Fruit fly (Drosophila melanogaster) whole organism, embryonic: ENCODE results near the gene fusl.

Source experiments
- Blimp-1 ChIP-seq: fragments of 200-800 bp; sonication (Bioruptor generic); optimal IDR thresholded peaks from 3 replicates; lab custom pipeline; 2018; ENCODE audit warnings: missing biosample characterization, missing genetic modification characterization, mild to moderate bottlenecking, moderate library complexity, missing genetic modification reagents
- CG10366 ChIP-seq: fragments of 200-800 bp; sonication (Bioruptor generic); IDR thresholded peaks from 2 replicates; pipeline ENCODE4 v1.3.6; 2022; ENCODE audit warnings: missing biosample characterization, missing genetic modification characterization
- CG10543 ChIP-seq: fragments of 200-800 bp; sonication (Bioruptor generic); optimal IDR thresholded peaks from 3 replicates; lab custom pipeline; 2017; ENCODE audit warnings: missing biosample characterization, mild to moderate bottlenecking, missing genetic modification characterization, moderate library complexity
- CG10959 ChIP-seq: fragments of 200-800 bp; sonication (Bioruptor generic); IDR thresholded peaks from 2 replicates; pipeline ENCODE4 v1.3.6; 2022; ENCODE audit warnings: missing biosample characterization, missing genetic modification characterization
- CG11723 ChIP-seq: fragments of 200-800 bp; sonication (Bioruptor generic); optimal IDR thresholded peaks from 2 replicates; lab custom pipeline; 2017; ENCODE audit warnings: missing biosample characterization, mild to moderate bottlenecking, missing genetic modification characterization
- CG12104 ChIP-seq: fragments of 200-800 bp; sonication (Bioruptor generic); optimal IDR thresholded peaks from 3 replicates; lab custom pipeline; 2016; ENCODE audit warnings: missing biosample characterization, missing genetic modification characterization
- CG12659 ChIP-seq: fragments of 200-800 bp; sonication (Bioruptor generic); optimal IDR thresholded peaks from 3 replicates; lab custom pipeline; 2017; ENCODE audit warnings: mild to moderate bottlenecking, missing biosample characterization, missing genetic modification reagents, missing genetic modification characterization
- CG1832 ChIP-seq: fragments of 200-800 bp; sonication (Bioruptor generic); optimal IDR thresholded peaks from 2 replicates; lab custom pipeline; 2017; ENCODE audit warnings: missing biosample characterization, mild to moderate bottlenecking, missing genetic modification characterization, inconsistent platforms
- CG32532 ChIP-seq: fragments of 200-800 bp; sonication (Bioruptor generic); IDR thresholded peaks from 2 replicates; pipeline ENCODE4 v1.3.6; 2022; ENCODE audit warnings: missing biosample characterization, missing genetic modification characterization
- CG34376 ChIP-seq: fragments of 200-800 bp; sonication (Bioruptor generic); optimal IDR thresholded peaks from 2 replicates; lab custom pipeline; 2018; ENCODE audit warnings: missing biosample characterization, mild to moderate bottlenecking, missing genetic modification characterization
- CG5180 ChIP-seq: fragments of 200-800 bp; sonication (Bioruptor generic); optimal IDR thresholded peaks from 3 replicates; lab custom pipeline; 2017; ENCODE audit warnings: missing biosample characterization, missing genetic modification characterization, mild to moderate bottlenecking, moderate library complexity, missing genetic modification reagents
- CG6254 ChIP-seq: fragments of 200-800 bp; sonication (Bioruptor generic); optimal IDR thresholded peaks from 3 replicates; lab custom pipeline; 2017; ENCODE audit warnings: mild to moderate bottlenecking, missing biosample characterization, missing genetic modification reagents, missing genetic modification characterization
- CG8924 ChIP-seq: fragments of 200-800 bp; optimal IDR thresholded peaks from 3 replicates; lab custom pipeline; 2019; ENCODE audit warnings: missing biosample characterization, mild to moderate bottlenecking, missing genetic modification characterization, moderate library complexity
- CG9797 ChIP-seq: fragments of 200-800 bp; sonication (Bioruptor generic); optimal IDR thresholded peaks from 3 replicates; lab custom pipeline; 2018; ENCODE audit warnings: missing biosample characterization, mild to moderate bottlenecking, missing genetic modification characterization
- CG9876 ChIP-seq: fragments of 200-800 bp; sonication (Bioruptor generic); optimal IDR thresholded peaks from 2 replicates; lab custom pipeline; 2016; ENCODE audit warnings: missing biosample characterization, missing genetic modification characterization
- CrebB ChIP-seq: fragments of 200-800 bp; sonication (Bioruptor generic); optimal IDR thresholded peaks from 3 replicates; lab custom pipeline; 2018; ENCODE audit warnings: missing biosample characterization, mild to moderate bottlenecking, missing genetic modification characterization
- Deaf1 ChIP-seq: fragments of 200-800 bp; optimal IDR thresholded peaks from 3 replicates; lab custom pipeline; 2019; ENCODE audit warnings: missing biosample characterization, mild to moderate bottlenecking, missing genetic modification characterization, moderate library complexity
- Hey ChIP-seq: fragments of 200-800 bp; sonication (Bioruptor generic); optimal IDR thresholded peaks from 3 replicates; lab custom pipeline; 2018; ENCODE audit warnings: missing biosample characterization, mild to moderate bottlenecking, missing genetic modification characterization
- Jarid2 ChIP-seq: fragments of 200-800 bp; sonication (Bioruptor generic); optimal IDR thresholded peaks from 3 replicates; lab custom pipeline; 2017; ENCODE audit warnings: mild to moderate bottlenecking, missing biosample characterization, missing genetic modification reagents, missing genetic modification characterization
- Lhr ChIP-seq: fragments of 200-800 bp; sonication (Bioruptor generic); optimal IDR thresholded peaks from 3 replicates; lab custom pipeline; 2017; ENCODE audit warnings: mild to moderate bottlenecking, missing biosample characterization, missing genetic modification reagents, missing genetic modification characterization
- Max ChIP-seq: fragments of 200-800 bp; sonication (Bioruptor generic); optimal IDR thresholded peaks from 2 replicates; lab custom pipeline; 2016; ENCODE audit warnings: missing biosample characterization, mild to moderate bottlenecking, missing genetic modification characterization
- Nf-YB ChIP-seq: fragments of 200-800 bp; sonication (Bioruptor generic); optimal IDR thresholded peaks from 3 replicates; lab custom pipeline; 2019; ENCODE audit warnings: missing biosample characterization, mild to moderate bottlenecking, missing genetic modification characterization, moderate library complexity
- NfI ChIP-seq: fragments of 200-800 bp; sonication (Bioruptor generic); optimal IDR thresholded peaks from 3 replicates; lab custom pipeline; 2018; ENCODE audit warnings: missing biosample characterization, mild to moderate bottlenecking, missing genetic modification characterization, moderate library complexity
- Oli ChIP-seq: fragments of 200-800 bp; sonication (Bioruptor generic); optimal IDR thresholded peaks from 2 replicates; lab custom pipeline; 2018; ENCODE audit warnings: missing biosample characterization, mild to moderate bottlenecking, missing genetic modification characterization, moderate library complexity
- Side ChIP-seq: fragments of 200-800 bp; sonication (Bioruptor generic); optimal IDR thresholded peaks from 2 replicates; lab custom pipeline; 2016; ENCODE audit warnings: missing biosample characterization, missing genetic modification characterization
- Taf1 ChIP-seq: fragments of 200-800 bp; sonication (Bioruptor generic); IDR thresholded peaks from 2 replicates; pipeline ENCODE4 v1.3.6; 2022; ENCODE audit warnings: missing biosample characterization, missing genetic modification characterization
- ab ChIP-seq: fragments of 200-800 bp; sonication (Bioruptor generic); optimal IDR thresholded peaks from 2 replicates; lab custom pipeline; 2016; ENCODE audit warnings: missing biosample characterization, missing genetic modification characterization
- abd-A ChIP-seq: fragments of 200-800 bp; sonication (Bioruptor generic); optimal IDR thresholded peaks from 3 replicates; lab custom pipeline; 2019; ENCODE audit warnings: missing biosample characterization, mild to moderate bottlenecking, missing genetic modification characterization, moderate library complexity
- al ChIP-seq: fragments of 200-800 bp; sonication (Bioruptor generic); IDR thresholded peaks from 2 replicates; pipeline ENCODE4 v1.3.6; 2022; ENCODE audit warnings: missing biosample characterization, missing genetic modification characterization
- ap ChIP-seq: fragments of 200-800 bp; sonication (Bioruptor generic); IDR thresholded peaks from 2 replicates; pipeline ENCODE4 v1.3.6; 2022; ENCODE audit warnings: missing biosample characterization, missing genetic modification characterization
- dpn ChIP-seq, 2 experiments: fragments of 200-800 bp; sonication (Bioruptor generic); optimal IDR thresholded peaks; 3 replicates each; lab custom pipeline; 2016; ENCODE audit warnings: missing biosample characterization in 2 of 2, missing genetic modification characterization in 2 of 2
- gcm2 ChIP-seq: fragments of 200-800 bp; sonication (Bioruptor generic); optimal IDR thresholded peaks from 2 replicates; lab custom pipeline; 2016; ENCODE audit warnings: missing biosample characterization, missing genetic modification characterization
- gem ChIP-seq: fragments of 200-800 bp; sonication (Bioruptor generic); optimal IDR thresholded peaks from 2 replicates; lab custom pipeline; 2019; ENCODE audit warnings: missing biosample characterization, mild to moderate bottlenecking, missing genetic modification characterization, moderate library complexity
- gsb ChIP-seq: fragments of 200-800 bp; sonication (Bioruptor generic); IDR thresholded peaks from 2 replicates; pipeline ENCODE4 v1.3.6; 2022; ENCODE audit warnings: missing biosample characterization, missing genetic modification characterization
- gt ChIP-seq: fragments of 200-800 bp; sonication (Bioruptor generic); IDR thresholded peaks from 2 replicates; pipeline ENCODE4 v1.3.6; 2022; ENCODE audit warnings: missing biosample characterization, missing genetic modification characterization
- kay ChIP-seq: fragments of 200-800 bp; sonication (Bioruptor generic); optimal IDR thresholded peaks from 2 replicates; lab custom pipeline; 2016; ENCODE audit warnings: missing biosample characterization, missing genetic modification characterization
- ken ChIP-seq: fragments of 200-800 bp; sonication (Bioruptor generic); IDR thresholded peaks from 3 replicates; pipeline ENCODE4 v1.3.6; 2022; ENCODE audit warnings: missing biosample characterization, missing genetic modification characterization
- lab ChIP-seq: fragments of 200-800 bp; sonication (Bioruptor generic); optimal IDR thresholded peaks from 3 replicates; lab custom pipeline; 2017; ENCODE audit warnings: missing biosample characterization, missing genetic modification characterization, mild to moderate bottlenecking, moderate library complexity, missing genetic modification reagents
- mirr ChIP-seq: fragments of 200-800 bp; sonication (Bioruptor generic); optimal IDR thresholded peaks from 3 replicates; lab custom pipeline; 2018; ENCODE audit warnings: missing biosample characterization, mild to moderate bottlenecking, missing genetic modification characterization
- pan ChIP-seq, 4 experiments: fragments of >200 bp in 3 of 4; fragments of 200-800 bp in 1 of 4; sonication (Bioruptor generic) in 1 of 4; optimal IDR thresholded peaks in 3 of 4; IDR thresholded peaks in 1 of 4; 2 replicates each; pipeline versions ENCODE4 v1.3.6 to Lab custom; 2017 to 2022; ENCODE audit warnings: missing biosample characterization in 2 of 4, missing genetic modification characterization in 2 of 4, mixed read lengths in 1 of 4
- pita ChIP-seq: fragments of 200-800 bp; sonication (Bioruptor generic); optimal IDR thresholded peaks from 2 replicates; lab custom pipeline; 2017; ENCODE audit warnings: missing biosample characterization, mild to moderate bottlenecking, missing genetic modification characterization
- pzg ChIP-seq: fragments of 200-800 bp; sonication (Bioruptor generic); optimal IDR thresholded peaks from 3 replicates; lab custom pipeline; 2018; ENCODE audit warnings: missing biosample characterization, mild to moderate bottlenecking, missing genetic modification characterization, moderate library complexity
- sens-2 ChIP-seq: fragments of 200-800 bp; sonication (Bioruptor generic); IDR thresholded peaks from 2 replicates; pipeline ENCODE4 v1.3.6; 2022; ENCODE audit warnings: missing biosample characterization, missing genetic modification characterization
- sima ChIP-seq: fragments of 200-800 bp; sonication (Bioruptor generic); optimal IDR thresholded peaks from 2 replicates; lab custom pipeline; 2016; ENCODE audit warnings: missing biosample characterization, missing genetic modification characterization
- trem ChIP-seq: fragments of 200-800 bp; optimal IDR thresholded peaks from 3 replicates; lab custom pipeline; 2019; ENCODE audit warnings: missing biosample characterization, mild to moderate bottlenecking, missing genetic modification characterization, moderate library complexity
- tx ChIP-seq: fragments of 200-800 bp; sonication (Bioruptor generic); optimal IDR thresholded peaks from 2 replicates; lab custom pipeline; 2016; ENCODE audit warnings: missing biosample characterization, missing genetic modification characterization
- unc-4 ChIP-seq: fragments of 200-800 bp; sonication (Bioruptor generic); IDR thresholded peaks from 2 replicates; pipeline ENCODE4 v1.3.6; 2022; ENCODE audit warnings: missing biosample characterization, missing genetic modification characterization; ENCODE audit not compliant: partially characterized antibody
- zfh2 ChIP-seq: fragments of 200-800 bp; sonication (Bioruptor generic); optimal IDR thresholded peaks from 2 replicates; lab custom pipeline; 2016; ENCODE audit warnings: missing biosample characterization, missing genetic modification characterization

fusl gene

dm6 chr2L:5297289-5297960 lies 40.4 kb downstream of the fusl start (continued):
- TF ChIP-seq ap (GFP tag; lab: Robert Waterston, UW) = peak; percentile 44; the same call in 1 of the 2 replicates
- TF ChIP-seq CG9876 (GFP tag; lab: Kevin White, UChicago) = no peak
- no peak for TF ChIP-seq tx (GFP tag; lab: Kevin White, UChicago)
- TF ChIP-seq Max (GFP tag; lab: Kevin White, UChicago) = no peak
- TF ChIP-seq dpn (GFP tag; optimal IDR thresholded peaks at IDR 0.05; lab: Kevin White, UChicago) = peak in 1 of 2 experiments; percentile 18
- no peak for TF ChIP-seq CG10543
- TF ChIP-seq NfI = no peak
- TF ChIP-seq CG1832 (GFP tag; lab: Kevin White, UChicago) = no peak
- TF ChIP-seq zfh2 (GFP tag; lab: Kevin White, UChicago) = no peak
- no peak for TF ChIP-seq CG9797 (GFP tag; lab: Kevin White, UChicago)
- no peak for TF ChIP-seq sima (GFP tag; lab: Kevin White, UChicago)
- TF ChIP-seq lab (GFP tag; lab: Kevin White, UChicago) = peak; percentile 38
- peak; percentile 69 for TF ChIP-seq Oli (tag; lab: Kevin White, UChicago)
- no peak for TF ChIP-seq al
- peak; percentile 23; the same call in 1 of the 2 replicates for TF ChIP-seq CG10366 (GFP tag; lab: Robert Waterston, UW)
- TF ChIP-seq gcm2 (GFP tag; lab: Kevin White, UChicago) = no peak
- no peak for TF ChIP-seq CG5180
- TF ChIP-seq CG12659 (GFP tag; lab: Kevin White, UChicago) = no peak
- no peak for TF ChIP-seq CG10959 (GFP tag; lab: Robert Waterston, UW)
- TF ChIP-seq Jarid2 = no peak
- no peak for TF ChIP-seq Nf-YB (GFP tag; lab: Kevin White, UChicago)
- TF ChIP-seq unc-4 (GFP tag; lab: Robert Waterston, UW) = no peak
- no peak for TF ChIP-seq ab (GFP tag; lab: Kevin White, UChicago)
- no peak for TF ChIP-seq pzg
- no peak for TF ChIP-seq gsb (GFP tag; lab: Robert Waterston, UW)
- TF ChIP-seq gt (GFP tag; lab: Robert Waterston, UW) = no peak
- no peak for TF ChIP-seq pita (GFP tag; lab: Kevin White, UChicago)
- no peak for TF ChIP-seq CG34376 (GFP tag; lab: Kevin White, UChicago)
- peak; percentile 20 for TF ChIP-seq CG12104 (GFP tag; lab: Kevin White, UChicago)
- no peak for TF ChIP-seq Hey (tag; lab: Kevin White, UChicago)
- 0 out of 3 replicates have a peak, but pooled peaks have one; percentile 30 for TF ChIP-seq ken (GFP tag; lab: Robert Waterston, UW)
- no peak for TF ChIP-seq Side (GFP tag; lab: Kevin White, UChicago)
- TF ChIP-seq, all 482 proteins: peak for 122

dm6 chr2L:5296672-5297288 lies 41.1 kb downstream of the fusl start:
- TF ChIP-seq Taf1 (GFP tag; lab: Robert Waterston, UW) (no peak), Blimp-1 (GFP tag; lab: Kevin White, UChicago) (peak; percentile 72), trem (tag; lab: Kevin White, UChicago) (peak; percentile 43), Oli (tag; lab: Kevin White, UChicago) (peak; percentile 52), gem (peak; percentile 57), sens-2 (GFP tag; lab: Robert Waterston, UW) (no peak), CG8924 (tag; lab: Kevin White, UChicago) (peak; percentile 20), Lhr (GFP tag; lab: Kevin White, UChicago) (peak; percentile 13), kay (GFP tag; lab: Kevin White, UChicago) (peak; percentile 77), CG6254 (GFP tag; lab: Kevin White, UChicago) (peak; percentile 18), abd-A (tag; lab: Kevin White, UChicago) (no peak), pan (optimal IDR thresholded peaks at IDR 0.05; lab: Kevin White, UChicago) (no peak), pan (GFP tag; optimal IDR thresholded peaks at IDR 0.05 in 1 of 2, IDR thresholded peaks at IDR 0.05 in 1 of 2) (no peak), mirr (GFP tag; lab: Kevin White, UChicago) (no peak), CG32532 (GFP tag; lab: Robert Waterston, UW) (0 out of 2 replicates have a peak, but pooled peaks have one; percentile 23), CrebB (tag; lab: Kevin White, UChicago) (no peak), CG11723 (GFP tag; lab: Kevin White, UChicago) (no peak), Deaf1 (tag; lab: Kevin White, UChicago) (no peak)
